Worm (Caenorhabditis elegans) whole organism, young adult: ENCODE results near the gene mab-10.

Experiments used
- B0261.1 ChIP-seq: sonication (generic microtip); optimal IDR thresholded peaks from 2 replicates; lab custom pipeline; 2016; ENCODE audit warnings: mild to moderate bottlenecking, missing genetic modification characterization, moderate library complexity, missing compliant biosample characterization
- D2030.7 ChIP-seq: fragments of 200-800 bp; sonication (Bioruptor generic); IDR thresholded peaks from 2 replicates; pipeline ENCODE4 v1.3.6; 2022; ENCODE audit warnings: missing genetic modification reagents, missing genetic modification characterization, missing compliant biosample characterization
- F22D6.2 ChIP-seq: sonication (generic microtip); optimal IDR thresholded peaks from 2 replicates; lab custom pipeline; 2016; ENCODE audit warnings: mild to moderate bottlenecking, missing genetic modification characterization, missing compliant biosample characterization
- F23B12.7 ChIP-seq: sonication (generic microtip); optimal IDR thresholded peaks from 2 replicates; lab custom pipeline; 2017; ENCODE audit warnings: missing genetic modification characterization, mild to moderate bottlenecking, missing compliant biosample characterization, antibody characterized with exemption, moderate library complexity; ENCODE audit not compliant: insufficient read depth
- F39B2.1 ChIP-seq: fragments of 200-800 bp; sonication (Bioruptor generic); IDR thresholded peaks from 2 replicates; pipeline ENCODE4 v1.3.6; 2022; ENCODE audit warnings: missing genetic modification reagents, missing genetic modification characterization, missing compliant biosample characterization
- F49E8.2 ChIP-seq: sonication (generic microtip); optimal IDR thresholded peaks from 3 replicates; lab custom pipeline; 2017; ENCODE audit warnings: missing genetic modification characterization, mild to moderate bottlenecking, missing compliant biosample characterization, antibody characterized with exemption, moderate library complexity; ENCODE audit not compliant: insufficient read depth
- F57C9.4 ChIP-seq: sonication (generic microtip); optimal IDR thresholded peaks from 2 replicates; lab custom pipeline; 2017; ENCODE audit warnings: mild to moderate bottlenecking, missing genetic modification characterization, missing compliant biosample characterization
- K12H6.12 ChIP-seq: fragments of 200-800 bp; sonication (Bioruptor generic); optimal IDR thresholded peaks from 2 replicates; lab custom pipeline; 2018; ENCODE audit warnings: mild to moderate bottlenecking, missing genetic modification characterization, missing compliant biosample characterization
- Y53G8AR.9 ChIP-seq: fragments of 200-800 bp; sonication (Bioruptor generic); conservative IDR thresholded peaks from 2 replicates; pipeline ENCODE4 v1.3.6; 2022; ENCODE audit warnings: missing genetic modification reagents, missing genetic modification characterization, missing compliant biosample characterization
- ama-1 ChIP-seq, 3 experiments: fragments of 150-350 bp in 1 of 3; sonication (generic microtip) in 2 of 3; optimal IDR thresholded peaks; 2 replicates each; lab custom pipeline; 2014 to 2018; ENCODE audit warnings: missing biosample characterization in 2 of 3, missing genetic modification characterization in 2 of 3, missing genetic modification reagents in 2 of 3
- aptf-2 ChIP-seq: fragments of 200-800 bp; sonication (Bioruptor generic); conservative IDR thresholded peaks from 2 replicates; pipeline ENCODE4 v1.3.6; 2022; ENCODE audit warnings: missing genetic modification reagents, missing genetic modification characterization, missing compliant biosample characterization
- athp-1 ChIP-seq: sonication (generic microtip); optimal IDR thresholded peaks from 2 replicates; lab custom pipeline; 2017; ENCODE audit warnings: mild to moderate bottlenecking, missing genetic modification characterization, missing compliant biosample characterization
- attf-3 ChIP-seq: fragments of 200-800 bp; sonication (Bioruptor generic); conservative IDR thresholded peaks from 2 replicates; pipeline ENCODE4 v1.3.6; 2022; ENCODE audit warnings: missing genetic modification reagents, missing genetic modification characterization, missing compliant biosample characterization
- bed-1 ChIP-seq: fragments of 200-800 bp; sonication (Bioruptor generic); IDR thresholded peaks from 2 replicates; pipeline ENCODE4 v1.3.6; 2022; ENCODE audit warnings: missing genetic modification reagents, missing genetic modification characterization, missing compliant biosample characterization
- bed-2 ChIP-seq: fragments of 200-800 bp; sonication (Bioruptor generic); IDR thresholded peaks from 2 replicates; pipeline ENCODE4 v1.3.6; 2022; ENCODE audit warnings: missing genetic modification reagents, missing genetic modification characterization, missing compliant biosample characterization
- ceh-27 ChIP-seq: fragments of 200-800 bp; sonication (Bioruptor generic); optimal IDR thresholded peaks from 2 replicates; lab custom pipeline; 2018; ENCODE audit warnings: mild to moderate bottlenecking, missing genetic modification characterization, moderate library complexity, missing compliant biosample characterization
- ceh-79 ChIP-seq: sonication (generic microtip); optimal IDR thresholded peaks from 2 replicates; lab custom pipeline; 2017; ENCODE audit warnings: mild to moderate bottlenecking, missing genetic modification characterization, missing compliant biosample characterization
- die-1 ChIP-seq: sonication (generic microtip); optimal IDR thresholded peaks from 2 replicates; lab custom pipeline; 2016; ENCODE audit warnings: missing genotype, mild to moderate bottlenecking, missing genetic modification characterization, missing compliant biosample characterization
- dpl-1 ChIP-seq: fragments of 150-350 bp; optimal IDR thresholded peaks from 2 replicates; lab custom pipeline; 2014; ENCODE audit warnings: missing biosample characterization, missing genetic modification reagents, missing genetic modification characterization
- efl-1 ChIP-seq: fragments of 150-350 bp; optimal IDR thresholded peaks from 2 replicates; lab custom pipeline; 2014; ENCODE audit warnings: missing biosample characterization, missing genetic modification reagents, missing genetic modification characterization
- egl-18 ChIP-seq: fragments of 200-800 bp; sonication (Bioruptor generic); IDR thresholded peaks from 2 replicates; pipeline ENCODE4 v1.3.6; 2022; ENCODE audit warnings: missing genetic modification reagents, missing genetic modification characterization, missing compliant biosample characterization
- egrh-3 ChIP-seq: fragments of 200-800 bp; sonication (Bioruptor generic); IDR thresholded peaks from 2 replicates; pipeline ENCODE4 v1.3.6; 2022; ENCODE audit warnings: missing genetic modification reagents, missing genetic modification characterization, missing compliant biosample characterization
- ets-4 ChIP-seq: fragments of 200-800 bp; sonication (Bioruptor generic); optimal IDR thresholded peaks from 2 replicates; lab custom pipeline; 2018; ENCODE audit warnings: mild to moderate bottlenecking, missing genetic modification characterization, missing compliant biosample characterization
- hmg-1.2 ChIP-seq: fragments of 200-800 bp; sonication (Bioruptor generic); IDR thresholded peaks from 2 replicates; pipeline ENCODE4 v1.3.6; 2022; ENCODE audit warnings: missing genetic modification reagents, missing genetic modification characterization, missing compliant biosample characterization
- lin-54 ChIP-seq: fragments of 200-800 bp; sonication (Bioruptor generic); optimal IDR thresholded peaks from 2 replicates; lab custom pipeline; 2018; ENCODE audit warnings: mild to moderate bottlenecking, missing genetic modification characterization, missing compliant biosample characterization
- lsl-1 ChIP-seq: fragments of 200-800 bp; sonication (Bioruptor generic); optimal IDR thresholded peaks from 2 replicates; lab custom pipeline; 2018; ENCODE audit warnings: mild to moderate bottlenecking, missing genetic modification characterization, moderate library complexity, missing compliant biosample characterization
- madf-10 ChIP-seq: sonication (generic microtip); optimal IDR thresholded peaks from 2 replicates; lab custom pipeline; 2016; ENCODE audit warnings: mild to moderate bottlenecking, missing genetic modification characterization, missing compliant biosample characterization
- mel-28 ChIP-seq: sonication (generic microtip); optimal IDR thresholded peaks from 2 replicates; lab custom pipeline; 2016; ENCODE audit warnings: borderline replicate concordance, mild to moderate bottlenecking, missing genetic modification characterization, missing compliant biosample characterization
- nfya-1 ChIP-seq: sonication (generic microtip); optimal IDR thresholded peaks from 2 replicates; lab custom pipeline; 2017; ENCODE audit warnings: antibody characterized with exemption, missing compliant biosample characterization, missing genetic modification characterization, borderline replicate concordance; ENCODE audit not compliant: insufficient read depth
- nfya-2 ChIP-seq: fragments of 200-800 bp; sonication (Bioruptor generic); IDR thresholded peaks from 2 replicates; pipeline ENCODE4 v1.3.6; 2022; ENCODE audit warnings: missing genetic modification reagents, missing genetic modification characterization, missing compliant biosample characterization
- nhr-120 ChIP-seq: fragments of 200-800 bp; sonication (Bioruptor generic); IDR thresholded peaks from 2 replicates; pipeline ENCODE4 v1.3.6; 2022; ENCODE audit warnings: missing genetic modification characterization, missing compliant biosample characterization
- nhr-80 ChIP-seq: sonication (generic microtip); optimal IDR thresholded peaks from 2 replicates; lab custom pipeline; 2016; ENCODE audit warnings: missing genetic modification characterization, missing compliant biosample characterization
- nhr-90 ChIP-seq: sonication (generic microtip); optimal IDR thresholded peaks from 2 replicates; lab custom pipeline; 2016; ENCODE audit warnings: missing genotype, mild to moderate bottlenecking, missing genetic modification characterization, missing compliant biosample characterization
- pha-4 ChIP-seq: fragments of 150-350 bp; sonication (generic microtip); optimal IDR thresholded peaks from 2 replicates; lab custom pipeline; 2014; ENCODE audit warnings: missing biosample characterization, missing genetic modification reagents, missing genetic modification characterization
- rcor-1 ChIP-seq: fragments of 200-800 bp; sonication (Bioruptor generic); IDR thresholded peaks from 2 replicates; pipeline ENCODE4 v1.3.6; 2022; ENCODE audit warnings: missing genetic modification reagents, missing genetic modification characterization, missing compliant biosample characterization
- sdz-38 ChIP-seq: sonication (generic microtip); optimal IDR thresholded peaks from 2 replicates; lab custom pipeline; 2016; ENCODE audit warnings: missing genotype, missing genetic modification characterization, missing compliant biosample characterization
- snpc-1.3 ChIP-seq: sonication (generic microtip); optimal IDR thresholded peaks from 2 replicates; lab custom pipeline; 2017; ENCODE audit warnings: missing genetic modification characterization, mild to moderate bottlenecking, missing compliant biosample characterization, antibody characterized with exemption, moderate library complexity, missing genotype, missing genetic modification reagents; ENCODE audit not compliant: insufficient read depth
- snpc-3.4 ChIP-seq: sonication (generic microtip); optimal IDR thresholded peaks from 2 replicates; lab custom pipeline; 2017; ENCODE audit warnings: missing genetic modification characterization, mild to moderate bottlenecking, missing compliant biosample characterization, antibody characterized with exemption, moderate library complexity, missing genotype, missing genetic modification reagents
- somi-1 ChIP-seq: fragments of 200-800 bp; sonication (Bioruptor generic); optimal IDR thresholded peaks from 2 replicates; lab custom pipeline; 2018; ENCODE audit warnings: mild to moderate bottlenecking, missing genetic modification characterization, missing compliant biosample characterization
- tlf-1 ChIP-seq: fragments of 200-800 bp; sonication (Bioruptor generic); optimal IDR thresholded peaks from 2 replicates; lab custom pipeline; 2018; ENCODE audit warnings: mild to moderate bottlenecking, missing genetic modification characterization, missing compliant biosample characterization
- zfh-2 ChIP-seq: fragments of 200-800 bp; sonication (Bioruptor generic); conservative IDR thresholded peaks from 2 replicates; pipeline ENCODE4 v1.3.6; 2022; ENCODE audit warnings: missing genetic modification reagents, missing genetic modification characterization, missing compliant biosample characterization
- ztf-22 ChIP-seq: fragments of 200-800 bp; sonication (Bioruptor generic); optimal IDR thresholded peaks from 2 replicates; lab custom pipeline; 2018; ENCODE audit warnings: mild to moderate bottlenecking, missing genetic modification characterization, moderate library complexity, missing compliant biosample characterization
- ztf-25 ChIP-seq: fragments of 200-800 bp; sonication (Bioruptor generic); IDR thresholded peaks from 2 replicates; pipeline ENCODE4 v1.3.6; 2022; ENCODE audit warnings: missing genetic modification reagents, missing genetic modification characterization, missing compliant biosample characterization
- ztf-26 ChIP-seq: sonication (generic microtip); optimal IDR thresholded peaks from 2 replicates; lab custom pipeline; 2017; ENCODE audit warnings: missing genetic modification characterization, missing compliant biosample characterization
- ztf-6 ChIP-seq: fragments of 200-800 bp; sonication (Bioruptor generic); IDR thresholded peaks from 2 replicates; pipeline ENCODE4 v1.3.6; 2022; ENCODE audit warnings: missing genetic modification reagents, missing genetic modification characterization, missing compliant biosample characterization

Gene mab-10

DNA sequence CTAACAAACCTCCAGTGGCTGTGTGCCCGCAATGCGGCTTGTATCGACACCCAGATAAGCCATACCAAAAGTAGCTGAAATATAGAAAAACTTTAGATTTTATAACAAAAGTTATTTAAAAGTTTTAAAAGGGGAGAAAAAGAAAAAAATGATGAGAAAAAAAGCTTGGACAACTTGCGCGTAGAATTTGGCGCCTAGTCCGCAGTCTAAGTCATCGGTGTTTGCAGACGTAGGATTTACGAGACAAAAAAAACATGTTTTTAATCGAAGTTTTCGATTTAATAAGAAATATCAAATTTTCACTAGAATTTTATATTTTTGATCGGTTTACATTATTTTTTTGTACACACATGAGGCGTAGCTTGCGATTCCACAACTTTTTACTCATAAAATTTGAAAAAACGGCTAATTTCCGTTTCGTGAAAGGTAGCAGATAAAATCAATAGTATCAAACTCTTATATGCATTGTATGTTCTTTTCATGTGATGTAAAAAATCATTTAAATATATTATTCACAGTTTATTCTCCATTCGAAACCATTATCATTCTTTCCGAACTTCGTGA is 14.1 kb downstream of the mab-10 start, which contains the start of gene pro-1 (continued):
- TF ChIP-seq nhr-90 (tag; lab: Kevin White, UChicago): no peak
- no peak for TF ChIP-seq F49E8.2 (tag; lab: Kevin White, UChicago)
- TF ChIP-seq efl-1: no peak
- no peak for TF ChIP-seq egl-18 (GFP tag; lab: Robert Waterston, UW)
- no peak for TF ChIP-seq ets-4 (GFP tag; lab: Kevin White, UChicago)
- 0 out of 2 replicates have a peak, but pooled peaks have one; percentile 7 for TF ChIP-seq ztf-25
- TF ChIP-seq nfya-1: no peak
- TF ChIP-seq B0261.1 (tag; lab: Kevin White, UChicago): peak; percentile 18
- TF ChIP-seq nfya-2 (GFP tag; lab: Robert Waterston, UW): no peak
- no peak for TF ChIP-seq sdz-38
- peak; percentile 81 for TF ChIP-seq ama-1 (optimal IDR thresholded peaks at IDR 0.05; lab: Kevin White, UChicago)
- peak in 1 of 2 experiments; percentile 30 for TF ChIP-seq ama-1 (GFP tag; optimal IDR thresholded peaks at IDR 0.05; lab: Kevin White, UChicago)
- peak; percentile 36; the same call in 1 of the 2 replicates for TF ChIP-seq D2030.7 (GFP tag; lab: Robert Waterston, UW)
- TF ChIP-seq pha-4 (tag; lab: Kevin White, UChicago): peak; percentile 67
- TF ChIP-seq ztf-22 (GFP tag; lab: Kevin White, UChicago): peak; percentile 47
- TF ChIP-seq rcor-1 (GFP tag; lab: Robert Waterston, UW): peak; percentile 52; the same call in 1 of the 2 replicates
- TF ChIP-seq K12H6.12 (tag; lab: Kevin White, UChicago): peak; percentile 65
- TF ChIP-seq athp-1 (tag; lab: Kevin White, UChicago): peak; percentile 99
- peak; percentile 36; the same call in 1 of the 2 replicates for TF ChIP-seq attf-3 (GFP tag; lab: Robert Waterston, UW)
- peak; percentile 28 for TF ChIP-seq somi-1 (GFP tag; lab: Kevin White, UChicago)
- no peak for TF ChIP-seq aptf-2 (GFP tag; lab: Robert Waterston, UW)
- peak; percentile 74 for TF ChIP-seq ceh-79
- TF ChIP-seq bed-1 (GFP tag; lab: Robert Waterston, UW): no peak
- no peak for TF ChIP-seq zfh-2 (GFP tag; lab: Robert Waterston, UW)
- no peak for TF ChIP-seq ztf-6 (GFP tag; lab: Robert Waterston, UW)
- TF ChIP-seq dpl-1 (GFP tag; lab: Kevin White, UChicago): no peak
- peak; percentile 36 for TF ChIP-seq F57C9.4 (tag; lab: Kevin White, UChicago)
- peak; percentile 76 for TF ChIP-seq tlf-1 (GFP tag; lab: Kevin White, UChicago)
- no peak for TF ChIP-seq die-1 (tag; lab: Kevin White, UChicago)
- TF ChIP-seq madf-10 (tag; lab: Kevin White, UChicago): peak; percentile 31
- TF ChIP-seq mel-28 (tag; lab: Kevin White, UChicago): peak; percentile 65
- peak; percentile 63 for TF ChIP-seq snpc-1.3 (tag; lab: Kevin White, UChicago)
- TF ChIP-seq bed-2 (GFP tag; lab: Robert Waterston, UW): no peak
- no peak for TF ChIP-seq egrh-3
- TF ChIP-seq F23B12.7 (tag; lab: Kevin White, UChicago): no peak
- TF ChIP-seq nhr-80 (tag; lab: Kevin White, UChicago): peak; percentile 15
- no peak for TF ChIP-seq snpc-3.4 (tag; lab: Kevin White, UChicago)
- peak; percentile 15 for TF ChIP-seq F22D6.2
- peak; percentile 74; the same call in 1 of the 2 replicates for TF ChIP-seq F39B2.1 (GFP tag; lab: Robert Waterston, UW)
- TF ChIP-seq ztf-26 (tag; lab: Kevin White, UChicago): peak; percentile 89
- peak; percentile 88 for TF ChIP-seq Y53G8AR.9
- TF ChIP-seq hmg-1.2: peak; percentile 57
- peak; percentile 15 for TF ChIP-seq lsl-1 (GFP tag; lab: Kevin White, UChicago)
- TF ChIP-seq ceh-27 (GFP tag; lab: Kevin White, UChicago): peak; percentile 26
- TF ChIP-seq lin-54 (GFP tag; lab: Kevin White, UChicago): peak; percentile 74
- peak; percentile 82 for TF ChIP-seq nhr-120 (GFP tag; lab: Robert Waterston, UW)
- TF ChIP-seq, all 124 proteins: peak for 80
